Fruit fly (Drosophila melanogaster) whole organism, embryonic: Measurements from ENCODE around the gene CG2124.

Experiments used
- Asciz ChIP-seq: fragments of 200-800 bp; sonication (Bioruptor generic); optimal IDR thresholded peaks from 2 replicates; lab custom pipeline; 2017; ENCODE audit warnings: missing biosample characterization, mild to moderate bottlenecking, missing genetic modification characterization, missing genetic modification reagents
- CG10274 ChIP-seq: fragments of 200-800 bp; sonication (Bioruptor generic); optimal IDR thresholded peaks from 3 replicates; lab custom pipeline; 2017; ENCODE audit warnings: missing biosample characterization, mild to moderate bottlenecking, missing genetic modification characterization
- CG11456 ChIP-seq: fragments of 200-800 bp; sonication (Bioruptor generic); IDR thresholded peaks from 3 replicates; pipeline ENCODE4 v1.3.6; 2022; ENCODE audit warnings: missing biosample characterization, missing genetic modification characterization
- CG11695 ChIP-seq: fragments of 200-800 bp; sonication (Bioruptor generic); IDR thresholded peaks from 3 replicates; pipeline ENCODE4 v1.3.6; 2022; ENCODE audit warnings: missing biosample characterization, missing genetic modification characterization
- CG12219 ChIP-seq: fragments of 200-800 bp; sonication (Bioruptor generic); optimal IDR thresholded peaks from 3 replicates; lab custom pipeline; 2018; ENCODE audit warnings: missing biosample characterization, mild to moderate bottlenecking, missing genetic modification characterization
- CG1233 ChIP-seq: fragments of 200-800 bp; sonication (Bioruptor generic); optimal IDR thresholded peaks from 4 replicates; lab custom pipeline; 2018; ENCODE audit warnings: missing biosample characterization, mild to moderate bottlenecking, missing genetic modification characterization
- CG14667 ChIP-seq: fragments of 200-800 bp; sonication (Bioruptor generic); IDR thresholded peaks from 2 replicates; pipeline ENCODE4 v1.3.6; 2022; ENCODE audit warnings: missing biosample characterization, missing genetic modification characterization
- CG1602 ChIP-seq: fragments of 200-800 bp; sonication (Bioruptor generic); optimal IDR thresholded peaks from 3 replicates; lab custom pipeline; 2016; ENCODE audit warnings: missing biosample characterization, missing genetic modification characterization
- CG1647 ChIP-seq: fragments of 200-800 bp; sonication (Bioruptor generic); optimal IDR thresholded peaks from 3 replicates; lab custom pipeline; 2016; ENCODE audit warnings: missing biosample characterization, missing genetic modification characterization
- CG17359 ChIP-seq: fragments of 200-800 bp; sonication (Bioruptor generic); optimal IDR thresholded peaks from 3 replicates; lab custom pipeline; 2018; ENCODE audit warnings: missing biosample characterization, mild to moderate bottlenecking, missing genetic modification characterization, moderate library complexity
- CG17385 ChIP-seq: fragments of 200-800 bp; sonication (Bioruptor generic); optimal IDR thresholded peaks from 3 replicates; lab custom pipeline; 2018; ENCODE audit warnings: missing biosample characterization, mild to moderate bottlenecking, missing genetic modification characterization
- CG2116 ChIP-seq: fragments of 200-800 bp; sonication (Bioruptor generic); optimal IDR thresholded peaks from 3 replicates; lab custom pipeline; 2018; ENCODE audit warnings: missing biosample characterization, mild to moderate bottlenecking, missing genetic modification characterization
- CG2202 ChIP-seq: fragments of 200-800 bp; sonication (Bioruptor generic); optimal IDR thresholded peaks from 2 replicates; lab custom pipeline; 2018; ENCODE audit warnings: missing biosample characterization, mild to moderate bottlenecking, missing genetic modification characterization
- CG30431 ChIP-seq: fragments of 200-800 bp; sonication (Bioruptor generic); optimal IDR thresholded peaks from 2 replicates; lab custom pipeline; 2017; ENCODE audit warnings: missing biosample characterization, missing genetic modification characterization
- CG34422 ChIP-seq: fragments of 200-800 bp; sonication (Bioruptor generic); IDR thresholded peaks from 3 replicates; pipeline ENCODE4 v1.3.6; 2022; ENCODE audit warnings: missing biosample characterization, missing genetic modification characterization
- CG42726 ChIP-seq: fragments of 200-800 bp; sonication (Bioruptor generic); IDR thresholded peaks from 2 replicates; pipeline ENCODE4 v1.3.6; 2022; ENCODE audit warnings: missing biosample characterization, missing genetic modification characterization; ENCODE audit not compliant: partially characterized antibody
- CG9215 ChIP-seq: fragments of 200-800 bp; sonication (Bioruptor generic); IDR thresholded peaks from 2 replicates; pipeline ENCODE4 v1.3.6; 2022; ENCODE audit warnings: missing biosample characterization, missing genetic modification characterization
- H15 ChIP-seq: fragments of 200-800 bp; sonication (Bioruptor generic); IDR thresholded peaks from 3 replicates; pipeline ENCODE4 v1.3.6; 2022; ENCODE audit warnings: missing biosample characterization, missing genetic modification characterization
- HLH54F ChIP-seq: fragments of 200-800 bp; sonication (Bioruptor generic); optimal IDR thresholded peaks from 3 replicates; lab custom pipeline; 2016; ENCODE audit warnings: missing biosample characterization, missing genetic modification characterization
- Hand ChIP-seq: fragments of 200-800 bp; sonication (Bioruptor generic); optimal IDR thresholded peaks from 2 replicates; lab custom pipeline; 2017; ENCODE audit warnings: mild to moderate bottlenecking, missing biosample characterization, missing genetic modification reagents, missing genetic modification characterization
- Lhr ChIP-seq: fragments of 200-800 bp; sonication (Bioruptor generic); optimal IDR thresholded peaks from 3 replicates; lab custom pipeline; 2017; ENCODE audit warnings: mild to moderate bottlenecking, missing biosample characterization, missing genetic modification reagents, missing genetic modification characterization
- Nf-YC ChIP-seq: fragments of 200-800 bp; optimal IDR thresholded peaks from 3 replicates; lab custom pipeline; 2019; ENCODE audit warnings: missing biosample characterization, mild to moderate bottlenecking, missing genetic modification characterization, moderate library complexity
- Optix ChIP-seq: fragments of 200-800 bp; sonication (Bioruptor generic); IDR thresholded peaks from 3 replicates; pipeline ENCODE4 v1.3.6; 2022; ENCODE audit warnings: missing biosample characterization, missing genetic modification characterization
- Spps ChIP-seq: fragments of 200-800 bp; sonication (Bioruptor generic); optimal IDR thresholded peaks from 2 replicates; lab custom pipeline; 2018; ENCODE audit warnings: missing biosample characterization, mild to moderate bottlenecking, missing genetic modification characterization
- Trl ChIP-seq, 3 experiments: fragments of >200 bp in 2 of 3; fragments of 200-800 bp in 1 of 3; sonication (Bioruptor generic) in 1 of 3; optimal IDR thresholded peaks; 2 replicates in 1 of 3; 3 replicates in 2 of 3; lab custom pipeline; 2016 to 2017; ENCODE audit warnings: missing biosample characterization in 1 of 3, missing genetic modification characterization in 1 of 3
- YL-1 ChIP-seq: fragments of 200-800 bp; sonication (Bioruptor generic); optimal IDR thresholded peaks from 3 replicates; lab custom pipeline; 2017; ENCODE audit warnings: missing biosample characterization, mild to moderate bottlenecking, missing genetic modification characterization
- ac ChIP-seq: fragments of 200-800 bp; sonication (Bioruptor generic); optimal IDR thresholded peaks from 3 replicates; lab custom pipeline; 2017; ENCODE audit warnings: missing biosample characterization, mild to moderate bottlenecking, missing genetic modification characterization
- bigmax ChIP-seq: fragments of 200-800 bp; sonication (Bioruptor generic); optimal IDR thresholded peaks from 2 replicates; lab custom pipeline; 2018; ENCODE audit warnings: missing biosample characterization, mild to moderate bottlenecking, missing genetic modification characterization
- crc ChIP-seq: fragments of 200-800 bp; sonication (Bioruptor generic); optimal IDR thresholded peaks from 2 replicates; lab custom pipeline; 2016; ENCODE audit warnings: missing biosample characterization, missing genetic modification characterization
- dmrt11E ChIP-seq: fragments of 200-800 bp; sonication (Bioruptor generic); optimal IDR thresholded peaks from 3 replicates; lab custom pipeline; 2018; ENCODE audit warnings: missing biosample characterization, mild to moderate bottlenecking, missing genetic modification characterization, moderate library complexity
- fd64A ChIP-seq: fragments of 200-800 bp; sonication (Bioruptor generic); optimal IDR thresholded peaks from 3 replicates; lab custom pipeline; 2018; ENCODE audit warnings: missing biosample characterization, mild to moderate bottlenecking, missing genetic modification characterization
- fd96Cb ChIP-seq: fragments of 200-800 bp; sonication (Bioruptor generic); optimal IDR thresholded peaks from 2 replicates; lab custom pipeline; 2018; ENCODE audit warnings: missing biosample characterization, mild to moderate bottlenecking, missing genetic modification characterization, moderate library complexity
- gce ChIP-seq: fragments of 200-800 bp; sonication (Bioruptor generic); IDR thresholded peaks from 3 replicates; pipeline ENCODE4 v1.3.6; 2022; ENCODE audit warnings: missing biosample characterization, missing genetic modification characterization
- gcm2 ChIP-seq: fragments of 200-800 bp; sonication (Bioruptor generic); optimal IDR thresholded peaks from 2 replicates; lab custom pipeline; 2016; ENCODE audit warnings: missing biosample characterization, missing genetic modification characterization
- gt ChIP-seq: fragments of 200-800 bp; sonication (Bioruptor generic); IDR thresholded peaks from 2 replicates; pipeline ENCODE4 v1.3.6; 2022; ENCODE audit warnings: missing biosample characterization, missing genetic modification characterization
- her ChIP-seq: fragments of 200-800 bp; sonication (Bioruptor generic); optimal IDR thresholded peaks from 2 replicates; lab custom pipeline; 2016; ENCODE audit warnings: missing biosample characterization, missing genetic modification characterization
- insv ChIP-seq, 2 experiments: fragments of 200-800 bp; sonication (Bioruptor generic); optimal IDR thresholded peaks; 3 replicates each; lab custom pipeline; 2016 to 2018; ENCODE audit warnings: missing biosample characterization in 2 of 2, missing genetic modification characterization in 2 of 2
- lab ChIP-seq: fragments of 200-800 bp; sonication (Bioruptor generic); optimal IDR thresholded peaks from 3 replicates; lab custom pipeline; 2017; ENCODE audit warnings: missing biosample characterization, missing genetic modification characterization, mild to moderate bottlenecking, moderate library complexity, missing genetic modification reagents
- maf-S ChIP-seq: fragments of 200-800 bp; sonication (Bioruptor generic); optimal IDR thresholded peaks from 2 replicates; lab custom pipeline; 2016; ENCODE audit warnings: missing biosample characterization, missing genetic modification characterization
- nau ChIP-seq: fragments of 200-800 bp; sonication (Bioruptor generic); optimal IDR thresholded peaks from 3 replicates; lab custom pipeline; 2017; ENCODE audit warnings: missing biosample characterization, mild to moderate bottlenecking, missing genetic modification characterization, missing genetic modification reagents
- nom ChIP-seq: fragments of 200-800 bp; sonication (Bioruptor generic); optimal IDR thresholded peaks from 2 replicates; lab custom pipeline; 2017; ENCODE audit warnings: missing biosample characterization, missing genetic modification characterization, mild to moderate bottlenecking, moderate library complexity, missing genetic modification reagents
- run ChIP-seq: fragments of 200-800 bp; sonication (Bioruptor generic); optimal IDR thresholded peaks from 3 replicates; lab custom pipeline; 2018; ENCODE audit warnings: missing biosample characterization, mild to moderate bottlenecking, missing genetic modification characterization
- scrt ChIP-seq: fragments of 200-800 bp; sonication (Bioruptor generic); optimal IDR thresholded peaks from 2 replicates; lab custom pipeline; 2018; ENCODE audit warnings: missing biosample characterization, mild to moderate bottlenecking, missing genetic modification characterization, moderate library complexity
- shn ChIP-seq: fragments of 200-800 bp; sonication (Bioruptor generic); optimal IDR thresholded peaks from 3 replicates; lab custom pipeline; 2016; ENCODE audit warnings: missing biosample characterization, missing genetic modification characterization
- slp2 ChIP-seq: fragments of 200-800 bp; sonication (Bioruptor generic); optimal IDR thresholded peaks from 2 replicates; lab custom pipeline; 2016; ENCODE audit warnings: missing biosample characterization, missing genetic modification characterization
- sna ChIP-seq: fragments of 200-800 bp; sonication (Bioruptor generic); IDR thresholded peaks from 2 replicates; pipeline ENCODE4 v1.3.6; 2022; ENCODE audit warnings: missing biosample characterization, missing genetic modification characterization; ENCODE audit not compliant: partially characterized antibody
- tin ChIP-seq: fragments of 200-800 bp; sonication (Bioruptor generic); optimal IDR thresholded peaks from 3 replicates; lab custom pipeline; 2016; ENCODE audit warnings: missing biosample characterization, missing genetic modification characterization
- trem ChIP-seq: fragments of 200-800 bp; optimal IDR thresholded peaks from 3 replicates; lab custom pipeline; 2019; ENCODE audit warnings: missing biosample characterization, mild to moderate bottlenecking, missing genetic modification characterization, moderate library complexity
- trh ChIP-seq: fragments of 200-800 bp; sonication (Bioruptor generic); optimal IDR thresholded peaks from 2 replicates; lab custom pipeline; 2016; ENCODE audit warnings: missing biosample characterization, missing genetic modification characterization
- twi ChIP-seq: fragments of 200-800 bp; optimal IDR thresholded peaks from 2 replicates; lab custom pipeline; 2019; ENCODE audit warnings: missing biosample characterization, mild to moderate bottlenecking, missing genetic modification characterization, moderate library complexity
- zen2 ChIP-seq: fragments of 200-800 bp; sonication (Bioruptor generic); IDR thresholded peaks from 3 replicates; pipeline ENCODE4 v1.3.6; 2022; ENCODE audit warnings: missing biosample characterization, missing genetic modification characterization; ENCODE audit not compliant: partially characterized antibody

Gene CG2124

dm6 chrX:10582064-10582463 lies 13.9 kb upstream of the CG2124 start (continued):
- TF ChIP-seq Hand (GFP tag; lab: Kevin White, UChicago) = no peak
- TF ChIP-seq lab = peak; percentile 59
- no peak for TF ChIP-seq Optix
- no peak for TF ChIP-seq CG1647
- peak; percentile 65 for TF ChIP-seq CG1233 (GFP tag; lab: Kevin White, UChicago)
- no peak for TF ChIP-seq CG9215
- TF ChIP-seq dmrt11E (tag; lab: Kevin White, UChicago) = peak; percentile 67
- TF ChIP-seq CG14667 (GFP tag; lab: Robert Waterston, UW) = no peak
- TF ChIP-seq shn (GFP tag; lab: Kevin White, UChicago) = no peak
- peak; percentile 23 for TF ChIP-seq nau
- peak; percentile 58 for TF ChIP-seq CG12219 (GFP tag; lab: Kevin White, UChicago)
- TF ChIP-seq gt (GFP tag; lab: Robert Waterston, UW) = no peak
- TF ChIP-seq gcm2 (GFP tag; lab: Kevin White, UChicago) = no peak
- TF ChIP-seq ac (GFP tag; lab: Kevin White, UChicago) = peak; percentile 82
- TF ChIP-seq insv (GFP tag; optimal IDR thresholded peaks at IDR 0.05; lab: Kevin White, UChicago) = no peak
- peak; percentile 3 for TF ChIP-seq CG17385 (GFP tag; lab: Kevin White, UChicago)
- TF ChIP-seq fd64A (GFP tag; lab: Kevin White, UChicago) = peak; percentile 74
- no peak for TF ChIP-seq CG34422 (GFP tag; lab: Robert Waterston, UW)
- TF ChIP-seq CG11456 (GFP tag; lab: Robert Waterston, UW) = no peak
- TF ChIP-seq Lhr = peak; percentile 12
- no peak for TF ChIP-seq gce
- TF ChIP-seq CG2202 = peak; percentile 74
- no peak for TF ChIP-seq tin (GFP tag; lab: Kevin White, UChicago)
- no peak for TF ChIP-seq crc (GFP tag; lab: Kevin White, UChicago)
- TF ChIP-seq Asciz (GFP tag; lab: Kevin White, UChicago) = peak; percentile 36
- TF ChIP-seq HLH54F (GFP tag; lab: Kevin White, UChicago) = no peak
- no peak for TF ChIP-seq nom (GFP tag; lab: Kevin White, UChicago)
- TF ChIP-seq CG30431 = no peak
- TF ChIP-seq CG17359 = peak; percentile 23
- no peak for TF ChIP-seq bigmax
- peak; percentile 0 for TF ChIP-seq twi
- no peak for TF ChIP-seq CG1602
- TF ChIP-seq Nf-YC (tag; lab: Kevin White, UChicago) = no peak
- peak; percentile 5 for TF ChIP-seq CG2116 (GFP tag; lab: Kevin White, UChicago)
- TF ChIP-seq trh (GFP tag; lab: Kevin White, UChicago) = no peak
- TF ChIP-seq maf-S (GFP tag; lab: Kevin White, UChicago) = no peak
- peak; percentile 14 for TF ChIP-seq CG10274 (GFP tag; lab: Kevin White, UChicago)
- TF ChIP-seq Spps (tag; lab: Kevin White, UChicago) = no peak
- TF ChIP-seq CG11695 (GFP tag; lab: Robert Waterston, UW) = no peak
- TF ChIP-seq zen2 (GFP tag; lab: Robert Waterston, UW) = no peak
- TF ChIP-seq scrt (GFP tag; lab: Kevin White, UChicago) = peak; percentile 16
- no peak for TF ChIP-seq fd96Cb (tag; lab: Kevin White, UChicago)
- TF ChIP-seq her (GFP tag; lab: Kevin White, UChicago) = no peak
- TF ChIP-seq CG42726 = no peak
- TF ChIP-seq H15 (GFP tag; lab: Robert Waterston, UW) = no peak
- no peak for TF ChIP-seq trem (tag; lab: Kevin White, UChicago)
- TF ChIP-seq slp2 (GFP tag; lab: Kevin White, UChicago) = no peak
- peak; percentile 41 for TF ChIP-seq run (tag; lab: Kevin White, UChicago)
- no peak for TF ChIP-seq sna
- no peak for TF ChIP-seq Trl (optimal IDR thresholded peaks at IDR 0.05; lab: Kevin White, UChicago)
- TF ChIP-seq Trl (GFP tag; optimal IDR thresholded peaks at IDR 0.05; lab: Kevin White, UChicago) = peak; percentile 60
- TF ChIP-seq YL-1 (GFP tag; lab: Kevin White, UChicago) = no peak
